Worm (Caenorhabditis elegans) whole organism, young adult: ENCODE results near the gene set-5.

Source experiments
- B0336.3 ChIP-seq: fragments of 200-800 bp; sonication (Bioruptor generic); IDR thresholded peaks from 2 replicates; pipeline ENCODE4 v1.3.6; 2022; ENCODE audit warnings: missing genetic modification characterization, missing compliant biosample characterization
- C17E4.6 ChIP-seq: fragments of 200-800 bp; sonication (Bioruptor generic); IDR thresholded peaks from 2 replicates; pipeline ENCODE4 v1.3.6; 2022; ENCODE audit warnings: missing genetic modification reagents, missing genetic modification characterization, missing compliant biosample characterization
- F39B2.1 ChIP-seq: fragments of 200-800 bp; sonication (Bioruptor generic); IDR thresholded peaks from 2 replicates; pipeline ENCODE4 v1.3.6; 2022; ENCODE audit warnings: missing genetic modification reagents, missing genetic modification characterization, missing compliant biosample characterization
- F49E8.2 ChIP-seq: sonication (generic microtip); optimal IDR thresholded peaks from 3 replicates; lab custom pipeline; 2017; ENCODE audit warnings: missing genetic modification characterization, mild to moderate bottlenecking, missing compliant biosample characterization, antibody characterized with exemption, moderate library complexity; ENCODE audit not compliant: insufficient read depth
- F57A8.1 ChIP-seq: fragments of 200-800 bp; sonication (Bioruptor generic); optimal IDR thresholded peaks from 2 replicates; lab custom pipeline; 2018; ENCODE audit warnings: mild to moderate bottlenecking, missing genetic modification characterization, moderate library complexity, missing compliant biosample characterization
- K11D2.4 ChIP-seq: fragments of 200-800 bp; sonication (Bioruptor generic); IDR thresholded peaks from 2 replicates; pipeline ENCODE4 v1.3.6; 2022; ENCODE audit warnings: missing genetic modification reagents, missing genetic modification characterization, missing compliant biosample characterization
- K12H6.12 ChIP-seq: fragments of 200-800 bp; sonication (Bioruptor generic); optimal IDR thresholded peaks from 2 replicates; lab custom pipeline; 2018; ENCODE audit warnings: mild to moderate bottlenecking, missing genetic modification characterization, missing compliant biosample characterization
- Y56A3A.18 ChIP-seq: fragments of 200-800 bp; sonication (Bioruptor generic); IDR thresholded peaks from 2 replicates; pipeline ENCODE4 v1.3.6; 2022; ENCODE audit warnings: missing genetic modification reagents, missing genetic modification characterization, missing compliant biosample characterization
- Y79H2A.3 ChIP-seq: fragments of 200-800 bp; sonication (Bioruptor generic); conservative IDR thresholded peaks from 2 replicates; pipeline ENCODE4 v1.3.6; 2022; ENCODE audit warnings: missing genetic modification reagents, missing genetic modification characterization, missing compliant biosample characterization
- ZK185.1 ChIP-seq: sonication (generic microtip); optimal IDR thresholded peaks from 2 replicates; lab custom pipeline; 2016; ENCODE audit warnings: mild to moderate bottlenecking, missing genetic modification characterization, missing compliant biosample characterization; ENCODE audit not compliant: poor library complexity, severe bottlenecking
- aptf-3 ChIP-seq: fragments of 200-800 bp; sonication (Bioruptor generic); IDR thresholded peaks from 2 replicates; pipeline ENCODE4 v1.3.6; 2022; ENCODE audit warnings: missing genetic modification characterization, missing compliant biosample characterization
- attf-3 ChIP-seq: fragments of 200-800 bp; sonication (Bioruptor generic); conservative IDR thresholded peaks from 2 replicates; pipeline ENCODE4 v1.3.6; 2022; ENCODE audit warnings: missing genetic modification reagents, missing genetic modification characterization, missing compliant biosample characterization
- attf-5 ChIP-seq: fragments of 200-800 bp; sonication (Bioruptor generic); optimal IDR thresholded peaks from 2 replicates; lab custom pipeline; 2018; ENCODE audit warnings: mild to moderate bottlenecking, missing genetic modification characterization, missing compliant biosample characterization
- bed-1 ChIP-seq: fragments of 200-800 bp; sonication (Bioruptor generic); IDR thresholded peaks from 2 replicates; pipeline ENCODE4 v1.3.6; 2022; ENCODE audit warnings: missing genetic modification reagents, missing genetic modification characterization, missing compliant biosample characterization
- bed-2 ChIP-seq: fragments of 200-800 bp; sonication (Bioruptor generic); IDR thresholded peaks from 2 replicates; pipeline ENCODE4 v1.3.6; 2022; ENCODE audit warnings: missing genetic modification reagents, missing genetic modification characterization, missing compliant biosample characterization
- ccch-3 ChIP-seq: fragments of 200-800 bp; sonication (Bioruptor generic); optimal IDR thresholded peaks from 2 replicates; lab custom pipeline; 2018; ENCODE audit warnings: mild to moderate bottlenecking, missing genetic modification characterization, missing compliant biosample characterization
- cebp-2 ChIP-seq: fragments of 200-800 bp; sonication (Bioruptor generic); IDR thresholded peaks from 2 replicates; pipeline ENCODE4 v1.3.6; 2022; ENCODE audit warnings: missing genetic modification characterization, missing compliant biosample characterization
- ceh-27 ChIP-seq: fragments of 200-800 bp; sonication (Bioruptor generic); optimal IDR thresholded peaks from 2 replicates; lab custom pipeline; 2018; ENCODE audit warnings: mild to moderate bottlenecking, missing genetic modification characterization, moderate library complexity, missing compliant biosample characterization
- ceh-40 ChIP-seq: fragments of 200-800 bp; sonication (Bioruptor generic); IDR thresholded peaks from 2 replicates; pipeline ENCODE4 v1.3.6; 2022; ENCODE audit warnings: missing genetic modification characterization, missing compliant biosample characterization
- die-1 ChIP-seq: sonication (generic microtip); optimal IDR thresholded peaks from 2 replicates; lab custom pipeline; 2016; ENCODE audit warnings: missing genotype, mild to moderate bottlenecking, missing genetic modification characterization, missing compliant biosample characterization
- dox-1 ChIP-seq: fragments of 200-800 bp; sonication (Bioruptor generic); IDR thresholded peaks from 2 replicates; pipeline ENCODE4 v1.3.6; 2022; ENCODE audit warnings: missing genetic modification reagents, missing genetic modification characterization, missing compliant biosample characterization
- efl-1 ChIP-seq: fragments of 150-350 bp; optimal IDR thresholded peaks from 2 replicates; lab custom pipeline; 2014; ENCODE audit warnings: missing biosample characterization, missing genetic modification reagents, missing genetic modification characterization
- egl-18 ChIP-seq: fragments of 200-800 bp; sonication (Bioruptor generic); IDR thresholded peaks from 2 replicates; pipeline ENCODE4 v1.3.6; 2022; ENCODE audit warnings: missing genetic modification reagents, missing genetic modification characterization, missing compliant biosample characterization
- egrh-3 ChIP-seq: fragments of 200-800 bp; sonication (Bioruptor generic); IDR thresholded peaks from 2 replicates; pipeline ENCODE4 v1.3.6; 2022; ENCODE audit warnings: missing genetic modification reagents, missing genetic modification characterization, missing compliant biosample characterization
- ets-4 ChIP-seq: fragments of 200-800 bp; sonication (Bioruptor generic); optimal IDR thresholded peaks from 2 replicates; lab custom pipeline; 2018; ENCODE audit warnings: mild to moderate bottlenecking, missing genetic modification characterization, missing compliant biosample characterization
- hlh-12 ChIP-seq: sonication (generic microtip); optimal IDR thresholded peaks from 2 replicates; lab custom pipeline; 2016; ENCODE audit warnings: missing genetic modification characterization, missing compliant biosample characterization
- let-526 ChIP-seq: fragments of 200-800 bp; sonication (Bioruptor generic); IDR thresholded peaks from 2 replicates; pipeline ENCODE4 v1.3.6; 2022; ENCODE audit warnings: missing genetic modification reagents, missing genetic modification characterization, missing compliant biosample characterization
- let-607 ChIP-seq, 2 experiments: fragments of 200-800 bp in 1 of 2; sonication (Bioruptor generic) in 1 of 2; sonication (generic microtip) in 1 of 2; optimal IDR thresholded peaks; 2 replicates each; lab custom pipeline; 2016 to 2018; ENCODE audit warnings: mild to moderate bottlenecking in 2 of 2, missing compliant biosample characterization in 2 of 2, missing genetic modification characterization in 2 of 2, moderate library complexity in 2 of 2, missing genotype in 1 of 2
- lin-26 ChIP-seq: fragments of 200-800 bp; sonication (Bioruptor generic); IDR thresholded peaks from 2 replicates; pipeline ENCODE4 v1.3.6; 2022; ENCODE audit warnings: missing genetic modification reagents, missing genetic modification characterization, missing compliant biosample characterization
- lin-35 ChIP-seq, 3 experiments: fragments of 150-350 bp in 2 of 3; sonication (generic microtip) in 1 of 3; optimal IDR thresholded peaks; 2 replicates each; lab custom pipeline; 2014 to 2018; ENCODE audit warnings: missing biosample characterization in 3 of 3, missing genetic modification characterization in 3 of 3, missing genetic modification reagents in 3 of 3
- lir-1 ChIP-seq: fragments of 200-800 bp; sonication (Bioruptor generic); conservative IDR thresholded peaks from 2 replicates; pipeline ENCODE4 v1.3.6; 2022; ENCODE audit warnings: missing genetic modification reagents, missing genetic modification characterization, missing compliant biosample characterization
- madf-3 ChIP-seq: fragments of 200-800 bp; sonication (Bioruptor generic); IDR thresholded peaks from 2 replicates; pipeline ENCODE4 v1.3.6; 2022; ENCODE audit warnings: missing genetic modification reagents, missing genetic modification characterization, missing compliant biosample characterization
- nfyb-1 ChIP-seq: fragments of 200-800 bp; sonication (Bioruptor generic); IDR thresholded peaks from 2 replicates; pipeline ENCODE4 v1.3.6; 2022; ENCODE audit warnings: missing genetic modification reagents, missing genetic modification characterization, missing compliant biosample characterization
- nhr-80 ChIP-seq: sonication (generic microtip); optimal IDR thresholded peaks from 2 replicates; lab custom pipeline; 2016; ENCODE audit warnings: missing genetic modification characterization, missing compliant biosample characterization
- nhr-90 ChIP-seq: sonication (generic microtip); optimal IDR thresholded peaks from 2 replicates; lab custom pipeline; 2016; ENCODE audit warnings: missing genotype, mild to moderate bottlenecking, missing genetic modification characterization, missing compliant biosample characterization
- rcor-1 ChIP-seq: fragments of 200-800 bp; sonication (Bioruptor generic); IDR thresholded peaks from 2 replicates; pipeline ENCODE4 v1.3.6; 2022; ENCODE audit warnings: missing genetic modification reagents, missing genetic modification characterization, missing compliant biosample characterization
- repo-1 ChIP-seq: sonication (generic microtip); optimal IDR thresholded peaks from 2 replicates; lab custom pipeline; 2017; ENCODE audit warnings: mild to moderate bottlenecking, missing genetic modification characterization, missing compliant biosample characterization
- rpc-1 ChIP-seq, 2 experiments: fragments of 150-350 bp in 1 of 2; sonication (generic microtip) in 1 of 2; optimal IDR thresholded peaks; 2 replicates each; lab custom pipeline; 2014 to 2018; ENCODE audit warnings: missing biosample characterization in 1 of 2, missing genetic modification characterization in 1 of 2, missing genetic modification reagents in 1 of 2, missing genotype in 1 of 2
- snpc-1.1 ChIP-seq: sonication (generic microtip); optimal IDR thresholded peaks from 2 replicates; lab custom pipeline; 2017; ENCODE audit warnings: missing genetic modification characterization, mild to moderate bottlenecking, missing compliant biosample characterization, antibody characterized with exemption, moderate library complexity, missing genotype, missing genetic modification reagents; ENCODE audit not compliant: insufficient read depth
- snpc-1.3 ChIP-seq: sonication (generic microtip); optimal IDR thresholded peaks from 2 replicates; lab custom pipeline; 2017; ENCODE audit warnings: missing genetic modification characterization, mild to moderate bottlenecking, missing compliant biosample characterization, antibody characterized with exemption, moderate library complexity, missing genotype, missing genetic modification reagents; ENCODE audit not compliant: insufficient read depth
- somi-1 ChIP-seq: fragments of 200-800 bp; sonication (Bioruptor generic); optimal IDR thresholded peaks from 2 replicates; lab custom pipeline; 2018; ENCODE audit warnings: mild to moderate bottlenecking, missing genetic modification characterization, missing compliant biosample characterization
- sptf-2 ChIP-seq: fragments of 200-800 bp; sonication (Bioruptor generic); optimal IDR thresholded peaks from 2 replicates; lab custom pipeline; 2018; ENCODE audit warnings: mild to moderate bottlenecking, missing genetic modification characterization, missing compliant biosample characterization
- unc-62 ChIP-seq: fragments of 150-350 bp; optimal IDR thresholded peaks from 2 replicates; lab custom pipeline; 2014; ENCODE audit warnings: missing biosample characterization, missing genetic modification reagents, missing genetic modification characterization
- zfh-2 ChIP-seq: fragments of 200-800 bp; sonication (Bioruptor generic); conservative IDR thresholded peaks from 2 replicates; pipeline ENCODE4 v1.3.6; 2022; ENCODE audit warnings: missing genetic modification reagents, missing genetic modification characterization, missing compliant biosample characterization
- ztf-18 ChIP-seq: sonication (generic microtip); optimal IDR thresholded peaks from 2 replicates; lab custom pipeline; 2016; ENCODE audit warnings: missing genotype, mild to moderate bottlenecking, missing genetic modification characterization, missing compliant biosample characterization
- ztf-3 ChIP-seq: fragments of 200-800 bp; sonication (Bioruptor generic); optimal IDR thresholded peaks from 2 replicates; lab custom pipeline; 2018; ENCODE audit warnings: mild to moderate bottlenecking, missing genetic modification characterization, missing compliant biosample characterization

Gene set-5

ce11 chrV:14696604-14697307, 2.0 kb upstream of the set-5 start, which contains the start of gene unc-112:
unc-112 (minus strand) TSS chrV:14696654.
- TF ChIP-seq bed-2 (GFP tag; lab: Robert Waterston, UW) (no peak), bed-1 (GFP tag; lab: Robert Waterston, UW) (no peak), F49E8.2 (tag; lab: Kevin White, UChicago) (no peak), ceh-40 (GFP tag; lab: Robert Waterston, UW) (no peak), ztf-18 (tag; lab: Kevin White, UChicago) (peak; percentile 48), B0336.3 (GFP tag; lab: Robert Waterston, UW) (peak; percentile 61; the same call in 1 of the 2 replicates), ceh-27 (GFP tag; lab: Kevin White, UChicago) (peak; percentile 62), let-526 (GFP tag; lab: Robert Waterston, UW) (0 out of 2 replicates have a peak, but pooled peaks have one; percentile 39), hlh-12 (tag; lab: Kevin White, UChicago) (no peak), egrh-3 (GFP tag; lab: Robert Waterston, UW) (peak; percentile 51; the same call in 1 of the 2 replicates), nfyb-1 (GFP tag; lab: Robert Waterston, UW) (0 out of 2 replicates have a peak, but pooled peaks have one; percentile 53), egl-18 (GFP tag; lab: Robert Waterston, UW) (no peak), snpc-1.3 (tag; lab: Kevin White, UChicago) (no peak), K11D2.4 (GFP tag; lab: Robert Waterston, UW) (0 out of 2 replicates have a peak, but pooled peaks have one; percentile 26), lin-35 (GFP tag; optimal IDR thresholded peaks at IDR 0.05; lab: Kevin White, UChicago) (peak in 1 of 3 experiments; percentile 33), lin-26 (GFP tag; lab: Robert Waterston, UW) (no peak), nhr-90 (tag; lab: Kevin White, UChicago) (no peak), somi-1 (GFP tag; lab: Kevin White, UChicago) (peak; percentile 25), F57A8.1 (GFP tag; lab: Kevin White, UChicago) (no peak), die-1 (tag; lab: Kevin White, UChicago) (no peak), lir-1 (GFP tag; lab: Robert Waterston, UW) (no peak), ztf-3 (GFP tag; lab: Kevin White, UChicago) (no peak), attf-5 (GFP tag; lab: Kevin White, UChicago) (peak; percentile 80), snpc-1.1 (tag; lab: Kevin White, UChicago) (no peak), let-607 (tag; optimal IDR thresholded peaks at IDR 0.05; lab: Kevin White, UChicago) (peak; percentile 25 to 29), Y79H2A.3 (GFP tag; lab: Robert Waterston, UW) (no peak), sptf-2 (GFP tag; lab: Kevin White, UChicago) (no peak), rpc-1 (optimal IDR thresholded peaks at IDR 0.05; lab: Kevin White, UChicago) (no peak), rpc-1 (tag; optimal IDR thresholded peaks at IDR 0.05; lab: Kevin White, UChicago) (no peak), efl-1 (peak; percentile 15), ZK185.1 (no peak), rcor-1 (peak; percentile 37; the same call in 1 of the 2 replicates), Y56A3A.18 (GFP tag; lab: Robert Waterston, UW) (no peak), unc-62 (GFP tag; lab: Kevin White, UChicago) (no peak), F39B2.1 (GFP tag; lab: Robert Waterston, UW) (no peak), madf-3 (GFP tag; lab: Robert Waterston, UW) (0 out of 2 replicates have a peak, but pooled peaks have one; percentile 12), aptf-3 (GFP tag; lab: Robert Waterston, UW) (no peak), C17E4.6 (GFP tag; lab: Robert Waterston, UW) (0 out of 2 replicates have a peak, but pooled peaks have one; percentile 20), repo-1 (tag; lab: Kevin White, UChicago) (no peak), zfh-2 (GFP tag; lab: Robert Waterston, UW) (peak; percentile 97), cebp-2 (no peak), dox-1 (GFP tag; lab: Robert Waterston, UW) (peak; percentile 90), attf-3 (GFP tag; lab: Robert Waterston, UW) (no peak), nhr-80 (tag; lab: Kevin White, UChicago) (peak; percentile 96), ets-4 (GFP tag; lab: Kevin White, UChicago) (peak; percentile 50), ccch-3 (no peak), K12H6.12 (tag; lab: Kevin White, UChicago) (peak; percentile 84)
